Worm (Caenorhabditis elegans): ENCODE results near the gene B0496.1.

- no peak for TF ChIP-seq fkh-10 (GFP tag; optimal IDR thresholded peaks at IDR 0.05)
- no peak for TF ChIP-seq pha-4 (tag; optimal IDR thresholded peaks at IDR 0.05)
- no peak for TF ChIP-seq sox-4 (tag; optimal IDR thresholded peaks at IDR 0.05)
- no peak for TF ChIP-seq ceh-31 (tag; optimal IDR thresholded peaks at IDR 0.05)
- TF ChIP-seq madf-2 (tag; optimal IDR thresholded peaks at IDR 0.05): no peak
- no peak for TF ChIP-seq sox-2 (GFP tag; IDR thresholded peaks at IDR 0.05)
- TF ChIP-seq odd-2 (tag; optimal IDR thresholded peaks at IDR 0.05): no peak
- TF ChIP-seq lim-6 (tag; optimal IDR thresholded peaks at IDR 0.05): no peak
- no peak for TF ChIP-seq pax-1 (tag; optimal IDR thresholded peaks at IDR 0.05)
- no peak for TF ChIP-seq nhr-232 (tag; optimal IDR thresholded peaks at IDR 0.05)
- TF ChIP-seq K02D7.2 (tag; optimal IDR thresholded peaks at IDR 0.05): no peak
- TF ChIP-seq ama-1 (optimal IDR thresholded peaks at IDR 0.05): no peak
Observed at ce11 chrIV:7491464-7491863, 45.4 kb downstream of the B0496.1 start, which contains the start of gene F55G1.1.
